Worm (Caenorhabditis elegans) whole organism, dauer: ENCODE results near the gene sre-13.

Source experiments
- unc-62 ChIP-seq: sonication (generic microtip); optimal IDR thresholded peaks from 2 replicates; lab custom pipeline; 2017; ENCODE audit warnings: missing biosample characterization, missing genetic modification reagents, missing genetic modification characterization

sre-13 gene

DNA sequence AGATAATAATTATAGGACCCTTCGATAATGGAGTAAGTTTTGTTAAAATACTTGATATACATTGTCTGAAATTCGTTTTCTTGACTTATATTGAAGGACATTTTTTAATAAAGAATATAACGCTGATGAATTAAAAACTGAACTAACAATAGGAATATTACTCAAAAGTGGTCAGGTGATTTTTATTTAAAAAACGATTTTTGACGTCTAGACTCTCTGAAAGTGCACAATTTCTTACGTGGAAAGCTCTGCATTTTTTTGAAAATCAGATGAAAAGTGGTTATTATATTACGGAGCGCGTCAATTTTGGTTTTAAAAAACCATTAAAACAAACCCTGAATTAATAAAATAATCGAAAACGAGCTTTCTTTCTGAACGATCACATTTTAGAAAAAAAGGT lies at the start of gene sre-13:
TSS of gene sre-13 (minus strand) at position 101 of the 400 bp plus-strand sequence.
- TF ChIP-seq unc-62 (GFP tag; lab: Kevin White, UChicago) = no peak

ce11 chrII:14684377-14684776 lies 47.7 kb upstream of the sre-13 start, which contains the start of gene unc-52:
TSS of gene unc-52 (minus strand) at chrII:14684456.
- TF ChIP-seq unc-62 (GFP tag; lab: Kevin White, UChicago) = no peak

- TF ChIP-seq unc-62 (GFP tag; lab: Kevin White, UChicago) = no peak
Measured at ce11 chrII:14683646-14684045, 47.0 kb upstream of the sre-13 start.

ce11 chrII:14678157-14678556 lies 41.5 kb upstream of the sre-13 start, which contains the start of gene hhat-1:
TSS of gene hhat-1 (plus strand) at chrII:14678457.
- no peak for TF ChIP-seq unc-62 (GFP tag; lab: Kevin White, UChicago)

- TF ChIP-seq unc-62 (GFP tag; lab: Kevin White, UChicago) = no peak
Measured at ce11 chrII:14673636-14674035, 37.0 kb upstream of the sre-13 start.

DNA sequence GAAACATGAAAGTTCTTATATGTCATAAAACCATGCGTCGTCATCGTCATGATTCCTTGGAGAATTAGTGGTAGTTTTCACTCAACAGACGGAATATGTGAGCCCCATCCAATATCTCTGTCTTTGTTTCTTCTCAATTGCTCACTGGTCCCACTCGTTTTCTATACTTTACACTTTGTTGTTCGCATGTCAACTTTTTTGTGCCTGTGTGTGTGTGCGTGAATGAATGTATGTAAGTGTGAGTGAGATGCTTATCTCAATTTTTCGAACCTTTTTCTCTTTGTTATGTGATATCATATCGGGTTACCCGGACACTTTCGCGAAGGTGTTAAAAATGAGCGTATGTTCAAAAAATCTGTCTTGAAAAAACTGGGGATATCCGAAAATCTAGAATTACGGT lies 35.5 kb upstream of the sre-13 start:
- TF ChIP-seq unc-62 (GFP tag; lab: Kevin White, UChicago) = no peak

ce11 chrII:14670175-14670574 lies 33.5 kb upstream of the sre-13 start:
- TF ChIP-seq unc-62 (GFP tag; lab: Kevin White, UChicago) = no peak

DNA sequence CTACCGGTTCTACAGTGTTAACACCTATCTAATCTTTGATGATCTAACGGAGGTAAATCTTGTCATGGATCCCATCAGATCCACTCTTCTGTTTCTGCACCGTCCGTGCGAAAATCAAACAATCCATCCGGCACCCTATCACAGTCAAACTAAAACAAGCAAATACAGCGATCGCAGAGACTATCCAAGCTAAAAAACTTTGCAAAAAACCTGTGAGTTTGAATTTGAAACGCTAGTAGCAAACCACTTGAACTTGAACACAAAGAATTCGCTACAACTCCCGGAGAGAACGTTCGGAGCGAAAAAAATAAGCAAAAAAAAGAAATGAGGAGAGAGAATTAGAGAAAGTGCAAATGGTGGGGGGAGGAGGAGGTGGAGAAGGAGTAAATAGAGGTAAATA lies 32.0 kb upstream of the sre-13 start:
- no peak for TF ChIP-seq unc-62 (GFP tag; lab: Kevin White, UChicago)

DNA sequence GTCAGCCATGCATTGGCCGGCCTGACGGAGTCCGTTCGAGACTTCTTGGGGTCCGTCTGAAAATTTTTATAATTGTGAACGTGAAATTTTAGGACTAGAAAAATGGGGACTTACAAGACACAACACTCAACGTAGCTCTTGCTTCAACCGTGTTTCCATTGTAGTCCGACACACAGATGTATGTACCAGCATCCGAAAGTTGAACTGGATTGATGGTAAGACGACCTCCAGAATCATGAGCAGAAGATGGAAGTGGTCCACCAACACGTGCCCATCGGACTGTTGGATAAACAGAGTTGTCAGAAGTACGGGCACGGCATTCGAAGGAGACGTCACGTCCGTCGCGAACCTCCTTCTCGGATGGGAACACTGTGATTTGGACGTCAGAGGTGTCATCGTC lies 29.6 kb upstream of the sre-13 start:
- TF ChIP-seq unc-62 (GFP tag; lab: Kevin White, UChicago) = no peak

DNA sequence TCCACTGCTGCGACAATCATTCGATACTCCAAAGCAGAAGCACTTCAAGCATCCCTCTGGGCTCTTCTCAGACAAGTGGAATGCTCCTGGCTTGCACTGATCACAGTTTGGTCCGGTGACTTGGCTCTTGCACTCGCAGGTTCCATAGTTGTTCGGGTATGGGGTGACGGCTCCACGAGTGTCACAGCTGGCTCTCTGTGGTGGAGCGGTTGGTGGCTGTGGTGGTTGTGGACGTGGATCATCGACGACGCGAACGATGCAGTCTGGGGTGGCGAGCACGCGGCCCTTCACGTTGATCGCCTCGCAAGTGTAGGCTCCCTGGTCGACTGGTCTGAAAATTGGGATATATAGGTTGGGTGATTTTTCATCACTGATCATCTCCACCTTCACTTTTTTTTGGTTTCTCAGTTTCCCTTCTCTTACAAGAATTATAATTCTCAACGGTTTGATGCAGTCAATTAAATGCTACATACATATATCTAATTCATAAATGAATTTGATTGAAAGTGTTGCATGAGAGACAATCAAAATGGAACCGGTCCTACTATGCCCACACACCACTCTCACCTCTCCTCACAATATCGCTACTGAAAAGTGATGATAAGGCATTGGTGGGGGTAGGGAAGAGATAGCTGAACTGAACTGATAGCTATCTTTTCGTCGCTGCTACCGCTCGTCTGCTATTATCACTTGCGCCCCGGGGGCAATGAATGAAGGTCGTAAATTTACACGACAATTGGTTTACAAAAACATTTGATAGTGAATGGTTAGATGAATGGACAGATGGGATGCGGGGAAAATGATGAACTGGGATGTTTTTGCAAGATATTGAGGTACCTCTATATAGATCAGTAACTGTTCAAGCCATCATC lies 28.2 kb upstream of the sre-13 start:
- no peak for TF ChIP-seq unc-62 (GFP tag; lab: Kevin White, UChicago)

ce11 chrII:14647550-14647949 lies 10.9 kb upstream of the sre-13 start:
- no peak for TF ChIP-seq unc-62 (GFP tag; lab: Kevin White, UChicago)

DNA sequence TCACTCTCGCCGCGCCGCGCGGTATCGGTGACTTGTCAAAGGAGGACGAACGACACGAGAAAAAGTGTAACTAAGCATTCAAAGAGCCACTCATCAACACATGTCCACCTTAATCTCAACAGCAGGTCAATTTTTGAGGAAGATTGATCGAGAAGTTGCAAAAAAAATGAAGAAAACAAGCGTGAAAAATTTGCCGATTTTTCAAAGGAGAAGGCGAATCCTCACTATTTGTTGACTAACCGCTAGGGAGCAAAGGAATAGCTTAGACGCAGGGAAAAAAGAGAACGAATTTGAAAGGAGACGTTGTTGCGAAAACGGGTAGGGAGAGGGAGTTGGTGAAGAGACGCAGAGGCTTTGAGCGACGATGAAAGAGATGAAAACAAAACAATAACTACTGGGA lies 8.7 kb upstream of the sre-13 start:
- TF ChIP-seq unc-62 (GFP tag; lab: Kevin White, UChicago) = no peak

- TF ChIP-seq unc-62 (GFP tag; lab: Kevin White, UChicago) = no peak
Measured at ce11 chrII:14644465-14644864, 7.8 kb upstream of the sre-13 start.

DNA sequence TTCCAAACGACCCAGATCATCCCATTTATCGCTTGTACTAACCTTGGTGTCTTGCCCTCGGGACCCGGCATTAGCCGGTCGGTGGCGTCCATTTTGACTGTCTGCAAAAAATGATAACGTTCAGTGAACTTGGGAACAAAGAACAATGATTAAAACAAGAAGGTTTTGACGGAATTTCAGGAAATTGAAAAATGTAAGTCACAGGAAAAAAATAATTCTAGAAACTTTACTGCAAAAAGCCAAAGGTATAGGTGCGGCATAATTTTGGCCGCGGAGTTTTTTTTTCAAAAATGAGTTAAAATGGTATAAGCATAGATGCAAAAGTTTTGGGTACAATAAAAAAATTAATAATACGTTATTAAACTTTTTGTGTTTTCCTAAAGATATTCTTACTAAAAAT lies 7.3 kb upstream of the sre-13 start, which contains the start of gene atgp-2:
TSS of gene atgp-2 (minus strand) at position 101 of the 400 bp plus-strand sequence.
- no peak for TF ChIP-seq unc-62 (GFP tag; lab: Kevin White, UChicago)

DNA sequence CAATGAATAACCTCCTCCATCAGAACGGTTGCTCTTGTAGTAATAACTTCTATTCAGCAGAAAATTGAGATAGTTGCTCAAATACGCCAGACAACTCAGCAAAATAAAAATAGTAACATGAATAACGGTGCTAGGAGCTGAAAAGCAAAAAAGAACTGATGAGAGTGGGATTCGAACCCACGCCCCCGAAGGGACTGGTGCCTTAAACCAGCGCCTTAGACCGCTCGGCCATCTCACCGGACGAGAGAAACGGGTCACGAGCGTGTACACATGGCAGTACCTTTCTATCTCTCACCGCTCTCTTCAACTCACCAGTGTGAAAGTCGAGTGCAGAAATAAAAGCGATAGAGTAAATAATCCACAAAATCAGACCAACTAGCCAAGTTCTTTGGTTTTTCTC lies 1.5 kb downstream of the sre-13 start:
- no peak for TF ChIP-seq unc-62 (GFP tag; lab: Kevin White, UChicago)

ce11 chrII:14634042-14634441 lies 2.6 kb downstream of the sre-13 start:
- TF ChIP-seq unc-62 (GFP tag; lab: Kevin White, UChicago) = no peak

DNA sequence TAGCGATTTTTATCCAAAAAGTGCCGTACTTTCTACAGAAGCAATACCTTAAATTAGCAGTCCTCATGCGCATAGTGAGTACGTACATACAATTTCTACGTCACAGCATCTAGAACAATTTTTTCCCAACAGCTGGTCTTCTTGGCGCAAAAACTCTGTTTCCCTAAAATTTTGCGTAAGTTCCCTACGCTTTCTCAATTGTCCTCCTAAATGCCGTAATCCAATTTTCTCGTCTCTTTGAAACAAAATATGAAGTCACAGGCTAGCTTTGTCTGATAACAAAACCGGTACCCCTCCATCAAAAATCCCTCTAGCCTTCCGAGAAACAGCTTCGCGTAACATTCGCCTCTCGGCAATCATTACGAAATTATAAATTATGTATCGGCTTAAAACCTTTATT lies 3.8 kb downstream of the sre-13 start, which contains the start of gene C38C6.3:
TSS of gene C38C6.3 (plus strand) at position 301 of the 400 bp plus-strand sequence.
- TF ChIP-seq unc-62 (GFP tag; lab: Kevin White, UChicago) = no peak
